Fruit fly (Drosophila melanogaster) ovary, adult (tissue): ENCODE data around the gene sgll.

Experiments
- CG17801 ChIP-seq: fragments of 200-800 bp; optimal IDR thresholded peaks from 2 replicates; lab custom pipeline; 2019; ENCODE audit warnings: missing biosample characterization, mild to moderate bottlenecking, missing genetic modification characterization, moderate library complexity; ENCODE audit not compliant: partially characterized antibody

Gene sgll

DNA sequence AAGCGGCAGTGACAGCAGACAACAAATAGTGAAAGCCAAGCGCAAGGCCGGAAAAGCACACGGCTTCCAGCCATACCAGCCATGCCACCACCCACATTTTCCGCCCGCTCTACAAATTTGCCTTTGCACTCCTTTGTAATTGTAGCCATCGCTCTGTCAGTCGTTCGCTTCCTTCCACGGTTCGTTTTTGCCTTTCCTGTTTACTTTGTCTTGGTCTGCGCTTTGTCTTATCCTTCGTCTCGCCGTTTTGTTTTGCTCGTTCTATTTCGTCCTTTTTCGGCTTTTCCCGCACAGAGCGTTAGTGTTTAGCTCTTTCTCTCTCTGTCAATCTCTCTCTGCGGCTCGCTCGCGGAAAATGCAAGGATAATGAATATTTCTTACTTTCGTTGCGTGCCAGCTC, 3.2 kb downstream of the sgll start:
- TF ChIP-seq CG17801 (GFP tag; lab: Kevin White, UChicago), result no peak

DNA sequence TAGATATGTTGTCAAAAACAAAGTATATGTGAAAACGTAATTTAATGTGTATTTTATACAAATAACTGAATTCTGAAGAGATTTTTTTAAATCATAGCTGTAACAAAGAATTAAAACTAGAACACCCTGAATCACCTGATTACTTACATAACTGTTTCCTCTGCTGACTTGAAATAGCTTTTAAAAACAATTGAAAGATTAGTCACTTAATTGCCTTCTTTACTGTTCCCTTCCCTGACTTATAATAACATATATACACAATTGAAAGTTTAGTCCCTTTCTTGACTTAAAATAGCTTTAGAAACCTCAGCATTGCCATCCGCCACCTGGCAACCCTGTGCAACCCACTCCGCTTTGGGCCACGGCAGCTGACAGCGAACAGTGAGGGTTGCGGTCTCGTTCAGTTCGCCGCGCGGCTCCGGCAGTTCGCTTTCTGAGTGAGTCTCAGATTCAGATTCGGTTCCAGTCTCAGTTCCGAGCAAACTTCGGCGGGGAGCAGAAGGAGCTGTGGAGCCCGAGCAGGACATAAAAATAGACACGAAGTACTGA, 3.7 kb downstream of the sgll start, which contains the start of gene CG34384:
TSS of gene CG34384 (plus strand) at position 381 of the 549 bp plus-strand sequence.
- no peak for TF ChIP-seq CG17801 (GFP tag; lab: Kevin White, UChicago)

- TF ChIP-seq CG17801 (GFP tag; lab: Kevin White, UChicago), result no peak
Observed at dm6 chr3R:7821559-7821958, 11.2 kb downstream of the sgll start.
